Fruit fly (Drosophila melanogaster) whole organism, embryonic: ENCODE results near the gene CG4452.

Source experiments
- CG10462 ChIP-seq: fragments of 200-800 bp; sonication (Bioruptor generic); optimal IDR thresholded peaks from 2 replicates; lab custom pipeline; 2016; ENCODE audit warnings: missing biosample characterization, missing genetic modification characterization
- CG12071 ChIP-seq: fragments of 200-800 bp; sonication (Bioruptor generic); optimal IDR thresholded peaks from 3 replicates; lab custom pipeline; 2018; ENCODE audit warnings: missing biosample characterization, mild to moderate bottlenecking, missing genetic modification characterization
- CG13775 ChIP-seq: fragments of 200-800 bp; sonication (Bioruptor generic); optimal IDR thresholded peaks from 3 replicates; lab custom pipeline; 2017; ENCODE audit warnings: missing biosample characterization, mild to moderate bottlenecking, missing genetic modification characterization
- CG15514 ChIP-seq: fragments of 200-800 bp; sonication (Bioruptor generic); optimal IDR thresholded peaks from 3 replicates; lab custom pipeline; 2017; ENCODE audit warnings: missing biosample characterization, missing genetic modification characterization, mild to moderate bottlenecking, moderate library complexity, missing genetic modification reagents
- CG17829 ChIP-seq: fragments of 200-800 bp; optimal IDR thresholded peaks from 2 replicates; lab custom pipeline; 2019; ENCODE audit warnings: missing biosample characterization, mild to moderate bottlenecking, missing genetic modification characterization, moderate library complexity
- CG3065 ChIP-seq: fragments of 200-800 bp; sonication (Bioruptor generic); optimal IDR thresholded peaks from 2 replicates; lab custom pipeline; 2016; ENCODE audit warnings: missing biosample characterization, missing genetic modification characterization
- CG32772 ChIP-seq: fragments of 200-800 bp; sonication (Bioruptor generic); IDR thresholded peaks from 2 replicates; pipeline ENCODE4 v1.3.6; 2022; ENCODE audit warnings: missing biosample characterization, missing genetic modification characterization
- CG3407 ChIP-seq: fragments of 200-800 bp; sonication (Bioruptor generic); optimal IDR thresholded peaks from 2 replicates; lab custom pipeline; 2018; ENCODE audit warnings: missing biosample characterization, mild to moderate bottlenecking, missing genetic modification characterization
- CG34422 ChIP-seq: fragments of 200-800 bp; sonication (Bioruptor generic); IDR thresholded peaks from 3 replicates; pipeline ENCODE4 v1.3.6; 2022; ENCODE audit warnings: missing biosample characterization, missing genetic modification characterization
- CG4424 ChIP-seq: fragments of 200-800 bp; sonication (Bioruptor generic); optimal IDR thresholded peaks from 3 replicates; lab custom pipeline; 2016; ENCODE audit warnings: missing biosample characterization, missing genetic modification characterization
- CG4854 ChIP-seq: fragments of 200-800 bp; sonication (Bioruptor generic); optimal IDR thresholded peaks from 2 replicates; lab custom pipeline; 2016; ENCODE audit warnings: missing biosample characterization, missing genetic modification characterization, inconsistent platforms
- CG6791 ChIP-seq: fragments of 200-800 bp; sonication (Bioruptor generic); IDR thresholded peaks from 3 replicates; pipeline ENCODE4 v1.3.6; 2022; ENCODE audit warnings: missing biosample characterization, missing genetic modification characterization; ENCODE audit not compliant: partially characterized antibody
- CG7987 ChIP-seq: fragments of 200-800 bp; sonication (Bioruptor generic); optimal IDR thresholded peaks from 2 replicates; lab custom pipeline; 2018; ENCODE audit warnings: missing biosample characterization, mild to moderate bottlenecking, missing genetic modification characterization, moderate library complexity
- CG8089 ChIP-seq: fragments of 200-800 bp; sonication (Bioruptor generic); optimal IDR thresholded peaks from 3 replicates; lab custom pipeline; 2016; ENCODE audit warnings: missing biosample characterization, missing genetic modification characterization
- CG8478 ChIP-seq: fragments of >200 bp; optimal IDR thresholded peaks from 2 replicates; lab custom pipeline; 2018
- CG9437 ChIP-seq: fragments of 200-800 bp; sonication (Bioruptor generic); optimal IDR thresholded peaks from 2 replicates; lab custom pipeline; 2018; ENCODE audit warnings: missing biosample characterization, mild to moderate bottlenecking, missing genetic modification characterization
- CG9797 ChIP-seq: fragments of 200-800 bp; sonication (Bioruptor generic); optimal IDR thresholded peaks from 3 replicates; lab custom pipeline; 2018; ENCODE audit warnings: missing biosample characterization, mild to moderate bottlenecking, missing genetic modification characterization
- CG9876 ChIP-seq: fragments of 200-800 bp; sonication (Bioruptor generic); optimal IDR thresholded peaks from 2 replicates; lab custom pipeline; 2016; ENCODE audit warnings: missing biosample characterization, missing genetic modification characterization
- Chrac-16 ChIP-seq: fragments of 200-800 bp; sonication (Bioruptor generic); optimal IDR thresholded peaks from 3 replicates; lab custom pipeline; 2016; ENCODE audit warnings: missing biosample characterization, missing genetic modification characterization
- ERR ChIP-seq: fragments of 200-800 bp; sonication (Bioruptor generic); optimal IDR thresholded peaks from 2 replicates; lab custom pipeline; 2016; ENCODE audit warnings: missing biosample characterization, missing genetic modification characterization
- Hsf ChIP-seq: fragments of 200-800 bp; sonication (Bioruptor generic); optimal IDR thresholded peaks from 3 replicates; lab custom pipeline; 2016; ENCODE audit warnings: missing biosample characterization, missing genetic modification characterization
- Mrtf ChIP-seq: fragments of 200-800 bp; sonication (Bioruptor generic); IDR thresholded peaks from 3 replicates; pipeline ENCODE4 v1.3.6; 2022; ENCODE audit warnings: missing biosample characterization, missing genetic modification characterization
- Myb ChIP-seq: fragments of 200-800 bp; sonication (Bioruptor generic); optimal IDR thresholded peaks from 2 replicates; lab custom pipeline; 2016; ENCODE audit warnings: missing biosample characterization, missing genetic modification characterization
- Scr ChIP-seq: fragments of 200-800 bp; sonication (Bioruptor generic); IDR thresholded peaks from 2 replicates; pipeline ENCODE4 v1.3.6; 2022; ENCODE audit warnings: missing biosample characterization, missing genetic modification characterization; ENCODE audit not compliant: partially characterized antibody
- Stat92E ChIP-seq, 3 experiments: fragments of >200 bp in 2 of 3; fragments of 200-800 bp in 1 of 3; sonication (Bioruptor generic) in 1 of 3; optimal IDR thresholded peaks; 2 replicates each; lab custom pipeline; 2017 to 2019; ENCODE audit warnings: missing biosample characterization in 3 of 3, missing genetic modification characterization in 3 of 3, mild to moderate bottlenecking in 1 of 3, moderate library complexity in 1 of 3
- Xbp1 ChIP-seq: fragments of 200-800 bp; sonication (Bioruptor generic); optimal IDR thresholded peaks from 3 replicates; lab custom pipeline; 2016; ENCODE audit warnings: missing biosample characterization, mild to moderate bottlenecking, missing genetic modification characterization
- YL-1 ChIP-seq: fragments of 200-800 bp; sonication (Bioruptor generic); optimal IDR thresholded peaks from 3 replicates; lab custom pipeline; 2017; ENCODE audit warnings: missing biosample characterization, mild to moderate bottlenecking, missing genetic modification characterization
- bbx ChIP-seq: fragments of 200-800 bp; sonication (Bioruptor generic); IDR thresholded peaks from 2 replicates; pipeline ENCODE4 v1.3.6; 2022; ENCODE audit warnings: missing biosample characterization, missing genetic modification characterization; ENCODE audit not compliant: partially characterized antibody
- bcd ChIP-seq: fragments of 200-800 bp; sonication (Bioruptor generic); optimal IDR thresholded peaks from 2 replicates; lab custom pipeline; 2017; ENCODE audit warnings: missing biosample characterization, mild to moderate bottlenecking, missing genetic modification characterization
- cas ChIP-seq: fragments of 200-800 bp; sonication (Bioruptor generic); IDR thresholded peaks from 2 replicates; pipeline ENCODE4 v1.3.6; 2022; ENCODE audit warnings: missing biosample characterization, missing genetic modification characterization
- chinmo ChIP-seq: fragments of 200-800 bp; sonication (Bioruptor generic); IDR thresholded peaks from 4 replicates; pipeline ENCODE4 v1.3.6; 2022; ENCODE audit warnings: missing biosample characterization, missing genetic modification characterization; ENCODE audit not compliant: partially characterized antibody
- crp ChIP-seq, 2 experiments: fragments of 200-800 bp; sonication (Bioruptor generic); optimal IDR thresholded peaks; 2 replicates in 1 of 2; 3 replicates in 1 of 2; lab custom pipeline; 2017; ENCODE audit warnings: missing biosample characterization in 2 of 2, missing genetic modification characterization in 2 of 2, mild to moderate bottlenecking in 1 of 2, moderate library complexity in 1 of 2
- eve ChIP-seq, 2 experiments: fragments of >200 bp; optimal IDR thresholded peaks; 2 replicates each; lab custom pipeline; 2017; ENCODE audit warnings: missing biosample characterization in 2 of 2, missing genetic modification characterization in 2 of 2
- fu2 ChIP-seq: fragments of 200-800 bp; sonication (Bioruptor generic); optimal IDR thresholded peaks from 2 replicates; lab custom pipeline; 2016; ENCODE audit warnings: missing biosample characterization, missing genetic modification characterization
- gfzf ChIP-seq: fragments of 200-800 bp; sonication (Bioruptor generic); optimal IDR thresholded peaks from 2 replicates; lab custom pipeline; 2016; ENCODE audit warnings: missing biosample characterization, mild to moderate bottlenecking, missing genetic modification characterization, moderate library complexity
- h ChIP-seq: fragments of >200 bp; optimal IDR thresholded peaks from 2 replicates; lab custom pipeline; 2017
- jumu ChIP-seq: fragments of 200-800 bp; sonication (Bioruptor generic); optimal IDR thresholded peaks from 3 replicates; lab custom pipeline; 2016; ENCODE audit warnings: missing biosample characterization, missing genetic modification characterization
- kah ChIP-seq: fragments of 200-800 bp; sonication (Bioruptor generic); optimal IDR thresholded peaks from 2 replicates; lab custom pipeline; 2018; ENCODE audit warnings: missing biosample characterization, mild to moderate bottlenecking, missing genetic modification characterization
- maf-S ChIP-seq: fragments of 200-800 bp; sonication (Bioruptor generic); optimal IDR thresholded peaks from 2 replicates; lab custom pipeline; 2016; ENCODE audit warnings: missing biosample characterization, missing genetic modification characterization
- pb ChIP-seq: fragments of 200-800 bp; sonication (Bioruptor generic); optimal IDR thresholded peaks from 3 replicates; lab custom pipeline; 2016; ENCODE audit warnings: missing biosample characterization, missing genetic modification characterization
- ro ChIP-seq: fragments of 200-800 bp; sonication (Bioruptor generic); IDR thresholded peaks from 2 replicates; pipeline ENCODE4 v1.3.6; 2022; ENCODE audit warnings: missing biosample characterization, missing genetic modification characterization
- salm ChIP-seq: fragments of 200-800 bp; sonication (Bioruptor generic); optimal IDR thresholded peaks from 2 replicates; lab custom pipeline; 2018; ENCODE audit warnings: missing biosample characterization, mild to moderate bottlenecking, missing genetic modification characterization
- schlank ChIP-seq: fragments of 200-800 bp; sonication (Bioruptor generic); optimal IDR thresholded peaks from 2 replicates; lab custom pipeline; 2018; ENCODE audit warnings: missing biosample characterization, mild to moderate bottlenecking, missing genetic modification characterization
- sens ChIP-seq: fragments of 200-800 bp; sonication (Bioruptor generic); peaks from one replicate; lab custom pipeline; 2016; ENCODE audit warnings: missing biosample characterization, missing genetic modification characterization
- slou ChIP-seq: fragments of 200-800 bp; sonication (Bioruptor generic); optimal IDR thresholded peaks from 3 replicates; lab custom pipeline; 2016; ENCODE audit warnings: missing biosample characterization, missing genetic modification characterization
- sob ChIP-seq: fragments of 200-800 bp; sonication (Bioruptor generic); IDR thresholded peaks from 2 replicates; pipeline ENCODE4 v1.3.6; 2022; ENCODE audit warnings: missing biosample characterization, missing genetic modification characterization
- ssp ChIP-seq: fragments of 200-800 bp; sonication (Bioruptor generic); IDR thresholded peaks from 2 replicates; pipeline ENCODE4 v1.3.6; 2022; ENCODE audit warnings: missing biosample characterization, missing genetic modification characterization
- sug ChIP-seq: fragments of 200-800 bp; optimal IDR thresholded peaks from 2 replicates; lab custom pipeline; 2019; ENCODE audit warnings: missing biosample characterization, mild to moderate bottlenecking, missing genetic modification characterization, moderate library complexity
- vfl ChIP-seq: fragments of 200-800 bp; sonication (Bioruptor generic); optimal IDR thresholded peaks from 2 replicates; lab custom pipeline; 2016; ENCODE audit warnings: missing biosample characterization, missing genetic modification characterization
- zen2 ChIP-seq: fragments of 200-800 bp; sonication (Bioruptor generic); IDR thresholded peaks from 3 replicates; pipeline ENCODE4 v1.3.6; 2022; ENCODE audit warnings: missing biosample characterization, missing genetic modification characterization; ENCODE audit not compliant: partially characterized antibody

Gene CG4452

dm6 chr3L:9402157-9402890, 35.1 kb downstream of the CG4452 start, which contains the start of gene eIF4E1 (continued):
- TF ChIP-seq bcd (GFP tag; lab: Kevin White, UChicago), result peak; percentile 8
- peak; percentile 13 for TF ChIP-seq Hsf (GFP tag; lab: Kevin White, UChicago)
- peak; percentile 78 for TF ChIP-seq sens (GFP tag; lab: Kevin White, UChicago)
- no peak for TF ChIP-seq eve (GFP tag; optimal IDR thresholded peaks at IDR 0.05; lab: Kevin White, UChicago)
- TF ChIP-seq CG17829 (tag; lab: Kevin White, UChicago), result peak; percentile 73
- TF ChIP-seq sug, result peak; percentile 14
- peak; percentile 57; the same call in 2 of the 3 replicates for TF ChIP-seq zen2 (GFP tag; lab: Robert Waterston, UW)
- peak; percentile 7 for TF ChIP-seq pb (GFP tag; lab: Kevin White, UChicago)
- TF ChIP-seq CG15514 (GFP tag; lab: Kevin White, UChicago), result peak; percentile 68
- TF ChIP-seq maf-S (GFP tag; lab: Kevin White, UChicago), result peak; percentile 2
- peak in 1 of 2 experiments; percentile 5 for TF ChIP-seq crp (GFP tag; optimal IDR thresholded peaks at IDR 0.05; lab: Kevin White, UChicago)
- TF ChIP-seq CG3065 (GFP tag; lab: Kevin White, UChicago), result no peak
- no peak for TF ChIP-seq fu2
- peak; percentile 96 for TF ChIP-seq CG9437
- peak; percentile 41 for TF ChIP-seq sob (GFP tag; lab: Robert Waterston, UW)
- TF ChIP-seq Scr (GFP tag; lab: Robert Waterston, UW), result peak; percentile 76
- TF ChIP-seq Xbp1 (GFP tag; lab: Kevin White, UChicago), result peak; percentile 46
- peak; percentile 61 for TF ChIP-seq YL-1 (GFP tag; lab: Kevin White, UChicago)
- no peak for TF ChIP-seq CG4854 (GFP tag; lab: Kevin White, UChicago)
- no peak for TF ChIP-seq cas (GFP tag; lab: Robert Waterston, UW)
- TF ChIP-seq CG12071 (GFP tag; lab: Kevin White, UChicago), result no peak
- no peak for TF ChIP-seq CG8089 (GFP tag; lab: Kevin White, UChicago)
- TF ChIP-seq vfl (GFP tag; lab: Kevin White, UChicago), result peak; percentile 28
- TF ChIP-seq salm (tag; lab: Kevin White, UChicago), result no peak
- TF ChIP-seq gfzf, result peak; percentile 75
- TF ChIP-seq ssp (GFP tag; lab: Robert Waterston, UW), result peak; percentile 38
- TF ChIP-seq chinmo (GFP tag; lab: Robert Waterston, UW), result 0 out of 4 replicates have a peak, but pooled peaks have one; percentile 19
- TF ChIP-seq slou, result peak; percentile 9
- no peak for TF ChIP-seq Chrac-16 (GFP tag; lab: Kevin White, UChicago)
- no peak for TF ChIP-seq ro (GFP tag; lab: Robert Waterston, UW)
- peak; percentile 3 for TF ChIP-seq ERR (GFP tag; lab: Kevin White, UChicago)
- TF ChIP-seq bbx (GFP tag; lab: Robert Waterston, UW), result peak; percentile 85
- TF ChIP-seq CG32772 (GFP tag; lab: Robert Waterston, UW), result no peak
- TF ChIP-seq h (lab: Kevin White, UChicago), result no peak
- TF ChIP-seq CG4424 (GFP tag; lab: Kevin White, UChicago), result no peak
- TF ChIP-seq CG10462 (GFP tag; lab: Kevin White, UChicago), result peak; percentile 75
- peak; percentile 100 for TF ChIP-seq Myb
- peak; percentile 57; the same call in 2 of the 3 replicates for TF ChIP-seq CG34422
- peak; percentile 8 for TF ChIP-seq CG13775 (GFP tag; lab: Kevin White, UChicago)
- TF ChIP-seq CG8478 (lab: Kevin White, UChicago), result peak; percentile 86
- peak in 1 of 3 experiments; percentile 58 for TF ChIP-seq Stat92E (GFP tag; optimal IDR thresholded peaks at IDR 0.05; lab: Kevin White, UChicago)
- TF ChIP-seq Mrtf (GFP tag; lab: Robert Waterston, UW), result no peak
- no peak for TF ChIP-seq schlank (tag; lab: Kevin White, UChicago)
- peak; percentile 73 for TF ChIP-seq CG6791 (GFP tag; lab: Robert Waterston, UW)
- peak; percentile 3 for TF ChIP-seq jumu (GFP tag; lab: Kevin White, UChicago)
- TF ChIP-seq CG9797 (GFP tag; lab: Kevin White, UChicago), result peak; percentile 91
- TF ChIP-seq CG7987, result peak; percentile 24
- no peak for TF ChIP-seq CG3407 (GFP tag; lab: Kevin White, UChicago)
- TF ChIP-seq kah (GFP tag; lab: Kevin White, UChicago), result no peak
- TF ChIP-seq CG9876 (GFP tag; lab: Kevin White, UChicago), result peak; percentile 5
